Fruit fly (Drosophila melanogaster) whole organism, embryonic: ENCODE data around the gene tj.

Experiments used
- Atf6 ChIP-seq: fragments of 200-800 bp; sonication (Bioruptor generic); IDR thresholded peaks from 2 replicates; pipeline ENCODE4 v1.3.6; 2022; ENCODE audit warnings: missing biosample characterization, missing genetic modification characterization
- CG10147 ChIP-seq: fragments of 200-800 bp; sonication (Bioruptor generic); optimal IDR thresholded peaks from 2 replicates; lab custom pipeline; 2019; ENCODE audit warnings: missing biosample characterization, mild to moderate bottlenecking, missing genetic modification characterization, moderate library complexity
- CG11093 ChIP-seq: fragments of 200-800 bp; sonication (Bioruptor generic); IDR thresholded peaks from 3 replicates; pipeline ENCODE4 v1.3.6; 2022; ENCODE audit warnings: missing biosample characterization, missing genetic modification characterization
- CG11398 ChIP-seq: fragments of 200-800 bp; sonication (Bioruptor generic); optimal IDR thresholded peaks from 2 replicates; lab custom pipeline; 2016; ENCODE audit warnings: missing biosample characterization, missing genetic modification characterization
- CG11504 ChIP-seq: fragments of 200-800 bp; sonication (Bioruptor generic); optimal IDR thresholded peaks from 3 replicates; lab custom pipeline; 2019; ENCODE audit warnings: missing biosample characterization, mild to moderate bottlenecking, missing genetic modification characterization, moderate library complexity
- CG12071 ChIP-seq: fragments of 200-800 bp; sonication (Bioruptor generic); optimal IDR thresholded peaks from 3 replicates; lab custom pipeline; 2018; ENCODE audit warnings: missing biosample characterization, mild to moderate bottlenecking, missing genetic modification characterization
- CG12219 ChIP-seq: fragments of 200-800 bp; sonication (Bioruptor generic); optimal IDR thresholded peaks from 3 replicates; lab custom pipeline; 2018; ENCODE audit warnings: missing biosample characterization, mild to moderate bottlenecking, missing genetic modification characterization
- CG12744 ChIP-seq: fragments of 200-800 bp; sonication (Bioruptor generic); optimal IDR thresholded peaks from 2 replicates; lab custom pipeline; 2016; ENCODE audit warnings: missing biosample characterization, missing genetic modification characterization
- CG15479 ChIP-seq: fragments of 200-800 bp; sonication (Bioruptor generic); optimal IDR thresholded peaks from 3 replicates; lab custom pipeline; 2019; ENCODE audit warnings: missing biosample characterization, mild to moderate bottlenecking, missing genetic modification characterization, moderate library complexity
- CG17328 ChIP-seq: fragments of 200-800 bp; sonication (Bioruptor generic); IDR thresholded peaks from 2 replicates; pipeline ENCODE4 v1.3.6; 2022; ENCODE audit warnings: missing biosample characterization, missing genetic modification characterization
- CG17385 ChIP-seq: fragments of 200-800 bp; sonication (Bioruptor generic); optimal IDR thresholded peaks from 3 replicates; lab custom pipeline; 2018; ENCODE audit warnings: missing biosample characterization, mild to moderate bottlenecking, missing genetic modification characterization
- CG2116 ChIP-seq: fragments of 200-800 bp; sonication (Bioruptor generic); optimal IDR thresholded peaks from 3 replicates; lab custom pipeline; 2018; ENCODE audit warnings: missing biosample characterization, mild to moderate bottlenecking, missing genetic modification characterization
- CG30020 ChIP-seq: fragments of 200-800 bp; optimal IDR thresholded peaks from 2 replicates; lab custom pipeline; 2019; ENCODE audit warnings: missing biosample characterization, mild to moderate bottlenecking, missing genetic modification characterization, moderate library complexity
- CG3065 ChIP-seq: fragments of 200-800 bp; sonication (Bioruptor generic); optimal IDR thresholded peaks from 2 replicates; lab custom pipeline; 2016; ENCODE audit warnings: missing biosample characterization, missing genetic modification characterization
- CG31388 ChIP-seq: fragments of 200-800 bp; sonication (Bioruptor generic); optimal IDR thresholded peaks from 2 replicates; lab custom pipeline; 2016; ENCODE audit warnings: missing biosample characterization, missing genetic modification characterization
- CG32532 ChIP-seq: fragments of 200-800 bp; sonication (Bioruptor generic); IDR thresholded peaks from 2 replicates; pipeline ENCODE4 v1.3.6; 2022; ENCODE audit warnings: missing biosample characterization, missing genetic modification characterization
- CG33213 ChIP-seq: fragments of 200-800 bp; sonication (Bioruptor generic); optimal IDR thresholded peaks from 3 replicates; lab custom pipeline; 2016; ENCODE audit warnings: missing biosample characterization, missing genetic modification characterization
- CG33557 ChIP-seq: fragments of 200-800 bp; sonication (Bioruptor generic); optimal IDR thresholded peaks from 2 replicates; lab custom pipeline; 2019; ENCODE audit warnings: missing biosample characterization, mild to moderate bottlenecking, missing genetic modification characterization, moderate library complexity
- CG6254 ChIP-seq: fragments of 200-800 bp; sonication (Bioruptor generic); optimal IDR thresholded peaks from 3 replicates; lab custom pipeline; 2017; ENCODE audit warnings: mild to moderate bottlenecking, missing biosample characterization, missing genetic modification reagents, missing genetic modification characterization
- CG6854 ChIP-seq: fragments of 200-800 bp; sonication (Bioruptor generic); optimal IDR thresholded peaks from 3 replicates; lab custom pipeline; 2017; ENCODE audit warnings: missing biosample characterization, mild to moderate bottlenecking, missing genetic modification characterization
- CG8290 ChIP-seq, 3 experiments: fragments of 200-800 bp; sonication (Bioruptor generic); optimal IDR thresholded peaks; 2 replicates each; lab custom pipeline; 2016 to 2019; ENCODE audit warnings: missing biosample characterization in 3 of 3, missing genetic modification characterization in 3 of 3, mild to moderate bottlenecking in 2 of 3, moderate library complexity in 1 of 3
- CG8944 ChIP-seq: fragments of 200-800 bp; sonication (Bioruptor generic); optimal IDR thresholded peaks from 3 replicates; lab custom pipeline; 2016; ENCODE audit warnings: missing biosample characterization, missing genetic modification characterization
- CHES-1-like ChIP-seq: fragments of 200-800 bp; sonication (Bioruptor generic); optimal IDR thresholded peaks from 2 replicates; lab custom pipeline; 2016; ENCODE audit warnings: missing biosample characterization, missing genetic modification characterization
- CkIIα-i1 ChIP-seq: fragments of 200-800 bp; sonication (Bioruptor generic); IDR thresholded peaks from 2 replicates; pipeline ENCODE4 v1.3.6; 2022; ENCODE audit warnings: missing biosample characterization, missing genetic modification characterization
- Ets97D ChIP-seq: fragments of 200-800 bp; sonication (Bioruptor generic); optimal IDR thresholded peaks from 3 replicates; lab custom pipeline; 2016; ENCODE audit warnings: missing biosample characterization, missing genetic modification characterization
- Hey ChIP-seq: fragments of 200-800 bp; sonication (Bioruptor generic); optimal IDR thresholded peaks from 3 replicates; lab custom pipeline; 2018; ENCODE audit warnings: missing biosample characterization, mild to moderate bottlenecking, missing genetic modification characterization
- Lhr ChIP-seq: fragments of 200-800 bp; sonication (Bioruptor generic); optimal IDR thresholded peaks from 3 replicates; lab custom pipeline; 2017; ENCODE audit warnings: mild to moderate bottlenecking, missing biosample characterization, missing genetic modification reagents, missing genetic modification characterization
- Max ChIP-seq: fragments of 200-800 bp; sonication (Bioruptor generic); optimal IDR thresholded peaks from 2 replicates; lab custom pipeline; 2016; ENCODE audit warnings: missing biosample characterization, mild to moderate bottlenecking, missing genetic modification characterization
- NfI ChIP-seq: fragments of 200-800 bp; sonication (Bioruptor generic); optimal IDR thresholded peaks from 3 replicates; lab custom pipeline; 2018; ENCODE audit warnings: missing biosample characterization, mild to moderate bottlenecking, missing genetic modification characterization, moderate library complexity
- Oaz ChIP-seq: fragments of 200-800 bp; sonication (Bioruptor generic); IDR thresholded peaks from 2 replicates; pipeline ENCODE4 v1.3.6; 2022; ENCODE audit warnings: missing biosample characterization, missing genetic modification characterization
- Oli ChIP-seq: fragments of 200-800 bp; sonication (Bioruptor generic); optimal IDR thresholded peaks from 2 replicates; lab custom pipeline; 2018; ENCODE audit warnings: missing biosample characterization, mild to moderate bottlenecking, missing genetic modification characterization, moderate library complexity
- Opbp ChIP-seq: fragments of 200-800 bp; sonication (Bioruptor generic); IDR thresholded peaks from 3 replicates; pipeline ENCODE4 v1.3.6; 2022; ENCODE audit warnings: missing biosample characterization, missing genetic modification characterization; ENCODE audit not compliant: partially characterized antibody
- Stat92E ChIP-seq, 3 experiments: fragments of >200 bp in 2 of 3; fragments of 200-800 bp in 1 of 3; sonication (Bioruptor generic) in 1 of 3; optimal IDR thresholded peaks; 2 replicates each; lab custom pipeline; 2017 to 2019; ENCODE audit warnings: missing biosample characterization in 3 of 3, missing genetic modification characterization in 3 of 3, mild to moderate bottlenecking in 1 of 3, moderate library complexity in 1 of 3
- bbx ChIP-seq: fragments of 200-800 bp; sonication (Bioruptor generic); IDR thresholded peaks from 2 replicates; pipeline ENCODE4 v1.3.6; 2022; ENCODE audit warnings: missing biosample characterization, missing genetic modification characterization; ENCODE audit not compliant: partially characterized antibody
- bigmax ChIP-seq: fragments of 200-800 bp; sonication (Bioruptor generic); optimal IDR thresholded peaks from 2 replicates; lab custom pipeline; 2018; ENCODE audit warnings: missing biosample characterization, mild to moderate bottlenecking, missing genetic modification characterization
- croc ChIP-seq: fragments of 200-800 bp; sonication (Bioruptor generic); conservative IDR thresholded peaks from 3 replicates; pipeline ENCODE4 v1.3.6; 2022; ENCODE audit warnings: missing biosample characterization, missing genetic modification characterization
- crol ChIP-seq: fragments of 200-800 bp; sonication (Bioruptor generic); IDR thresholded peaks from 2 replicates; pipeline ENCODE4 v1.3.6; 2022; ENCODE audit warnings: missing biosample characterization, missing genetic modification characterization
- eve ChIP-seq, 2 experiments: fragments of >200 bp; optimal IDR thresholded peaks; 2 replicates each; lab custom pipeline; 2017; ENCODE audit warnings: missing biosample characterization in 2 of 2, missing genetic modification characterization in 2 of 2
- gcm2 ChIP-seq: fragments of 200-800 bp; sonication (Bioruptor generic); optimal IDR thresholded peaks from 2 replicates; lab custom pipeline; 2016; ENCODE audit warnings: missing biosample characterization, missing genetic modification characterization
- hbn ChIP-seq: fragments of 200-800 bp; sonication (Bioruptor generic); IDR thresholded peaks from 2 replicates; pipeline ENCODE4 v1.3.6; 2022; ENCODE audit warnings: missing biosample characterization, missing genetic modification characterization; ENCODE audit not compliant: partially characterized antibody
- jing ChIP-seq: fragments of 200-800 bp; sonication (Bioruptor generic); optimal IDR thresholded peaks from 2 replicates; lab custom pipeline; 2018; ENCODE audit warnings: missing biosample characterization, mild to moderate bottlenecking, missing genetic modification characterization
- kay ChIP-seq: fragments of 200-800 bp; sonication (Bioruptor generic); optimal IDR thresholded peaks from 2 replicates; lab custom pipeline; 2016; ENCODE audit warnings: missing biosample characterization, missing genetic modification characterization
- mld ChIP-seq: fragments of 200-800 bp; sonication (Bioruptor generic); IDR thresholded peaks from 3 replicates; pipeline ENCODE4 v1.3.6; 2022; ENCODE audit warnings: missing biosample characterization, missing genetic modification characterization; ENCODE audit not compliant: partially characterized antibody
- nerfin-1 ChIP-seq: fragments of 200-800 bp; sonication (Bioruptor generic); optimal IDR thresholded peaks from 3 replicates; lab custom pipeline; 2019; ENCODE audit warnings: missing biosample characterization, mild to moderate bottlenecking, missing genetic modification characterization, moderate library complexity
- nerfin-2 ChIP-seq: fragments of 200-800 bp; sonication (Bioruptor generic); IDR thresholded peaks from 2 replicates; pipeline ENCODE4 v1.3.6; 2022; ENCODE audit warnings: missing biosample characterization, missing genetic modification characterization; ENCODE audit not compliant: partially characterized antibody
- oc ChIP-seq: fragments of 200-800 bp; sonication (Bioruptor generic); optimal IDR thresholded peaks from 2 replicates; lab custom pipeline; 2018; ENCODE audit warnings: missing biosample characterization, mild to moderate bottlenecking, missing genetic modification characterization, moderate library complexity
- ro ChIP-seq: fragments of 200-800 bp; sonication (Bioruptor generic); IDR thresholded peaks from 2 replicates; pipeline ENCODE4 v1.3.6; 2022; ENCODE audit warnings: missing biosample characterization, missing genetic modification characterization
- sc ChIP-seq, 3 experiments: fragments of >200 bp in 2 of 3; fragments of 200-800 bp in 1 of 3; sonication (Bioruptor generic) in 1 of 3; optimal IDR thresholded peaks; 2 replicates in 2 of 3; 3 replicates in 1 of 3; lab custom pipeline; 2017; ENCODE audit warnings: mild to moderate bottlenecking in 1 of 3, missing biosample characterization in 1 of 3, missing genetic modification characterization in 1 of 3, missing genetic modification reagents in 1 of 3
- sima ChIP-seq: fragments of 200-800 bp; sonication (Bioruptor generic); optimal IDR thresholded peaks from 2 replicates; lab custom pipeline; 2016; ENCODE audit warnings: missing biosample characterization, missing genetic modification characterization

tj gene

dm6 chr2L:19489997-19490461, 26.0 kb downstream of the tj start, which contains the start of the genes CG10194 and CG18094 (continued):
- TF ChIP-seq sc (optimal IDR thresholded peaks at IDR 0.05; lab: Kevin White, UChicago) (no peak), sc (GFP tag; optimal IDR thresholded peaks at IDR 0.05; lab: Kevin White, UChicago) (no peak), CkIIα-i1 (GFP tag; lab: Robert Waterston, UW) (no peak), CG12744 (GFP tag; lab: Kevin White, UChicago) (no peak), Oaz (GFP tag; lab: Robert Waterston, UW) (no peak), CG32532 (GFP tag; lab: Robert Waterston, UW) (peak; percentile 74; the same call in 1 of the 2 replicates), CG11093 (no peak), CG31388 (no peak), CG30020 (tag; lab: Kevin White, UChicago) (no peak), jing (no peak), CHES-1-like (no peak), Atf6 (GFP tag; lab: Robert Waterston, UW) (0 out of 2 replicates have a peak, but pooled peaks have one; percentile 33), Hey (tag; lab: Kevin White, UChicago) (no peak), eve (GFP tag; optimal IDR thresholded peaks at IDR 0.05; lab: Kevin White, UChicago) (no peak), CG11504 (no peak), hbn (GFP tag; lab: Robert Waterston, UW) (peak; percentile 52; the same call in 1 of the 2 replicates), nerfin-2 (GFP tag; lab: Robert Waterston, UW) (no peak), CG17328 (GFP tag; lab: Robert Waterston, UW) (no peak), Max (GFP tag; lab: Kevin White, UChicago) (peak; percentile 17), ro (GFP tag; lab: Robert Waterston, UW) (no peak), oc (tag; lab: Kevin White, UChicago) (peak; percentile 13), mld (no peak), sima (GFP tag; lab: Kevin White, UChicago) (no peak), CG11398 (no peak), CG8944 (GFP tag; lab: Kevin White, UChicago) (no peak), CG12219 (GFP tag; lab: Kevin White, UChicago) (no peak), CG33557 (GFP tag; lab: Kevin White, UChicago) (no peak), CG3065 (GFP tag; lab: Kevin White, UChicago) (no peak), Stat92E (GFP tag; optimal IDR thresholded peaks at IDR 0.05; lab: Kevin White, UChicago) (no peak), bbx (GFP tag; lab: Robert Waterston, UW) (peak; percentile 82), CG6254 (no peak), NfI (GFP tag; lab: Kevin White, UChicago) (peak; percentile 33), nerfin-1 (tag; lab: Kevin White, UChicago) (no peak), CG17385 (peak; percentile 40), CG10147 (GFP tag; lab: Kevin White, UChicago) (no peak), CG12071 (no peak), Lhr (no peak), Oli (tag; lab: Kevin White, UChicago) (no peak), Ets97D (GFP tag; lab: Kevin White, UChicago) (peak; percentile 1), CG15479 (GFP tag; lab: Kevin White, UChicago) (no peak), CG6854 (no peak), croc (no peak), kay (GFP tag; lab: Kevin White, UChicago) (peak; percentile 2), CG33213 (GFP tag; lab: Kevin White, UChicago) (no peak), CG8290 (GFP tag; optimal IDR thresholded peaks at IDR 0.05; lab: Kevin White, UChicago) (no peak), CG8290 (tag; optimal IDR thresholded peaks at IDR 0.05; lab: Kevin White, UChicago) (no peak), gcm2 (GFP tag; lab: Kevin White, UChicago) (no peak), CG2116 (GFP tag; lab: Kevin White, UChicago) (peak; percentile 51), bigmax (no peak), crol (GFP tag; lab: Robert Waterston, UW) (no peak), Opbp (GFP tag; lab: Robert Waterston, UW) (no peak)
